Worm (Caenorhabditis elegans) whole organism, early embryonic: ENCODE data around the gene atf-7.

ENCODE experiments used
- B0310.2 ChIP-seq: sonication (generic microtip); optimal IDR thresholded peaks from 2 replicates; lab custom pipeline; 2016; ENCODE audit warnings: mild to moderate bottlenecking, missing genetic modification characterization, missing compliant biosample characterization
- aly-1 ChIP-seq: sonication (generic microtip); optimal IDR thresholded peaks from 2 replicates; lab custom pipeline; 2016; ENCODE audit warnings: missing genetic modification characterization, missing compliant biosample characterization
- ama-1 ChIP-seq: fragments of 150-350 bp; optimal IDR thresholded peaks from 2 replicates; lab custom pipeline; 2014
- flt-1 ChIP-seq: fragments of 200-800 bp; sonication (Bioruptor generic); IDR thresholded peaks from 2 replicates; pipeline ENCODE4 v1.3.6; 2022; ENCODE audit warnings: missing genetic modification characterization, missing compliant biosample characterization
- pes-1 ChIP-seq: fragments of 200-800 bp; sonication (Bioruptor generic); IDR thresholded peaks from 2 replicates; pipeline ENCODE4 v1.3.6; 2022; ENCODE audit warnings: missing genetic modification reagents, missing genetic modification characterization, missing compliant biosample characterization
- tbx-11 ChIP-seq: fragments of 200-800 bp; sonication (Bioruptor generic); IDR thresholded peaks from 2 replicates; pipeline ENCODE4 v1.3.6; 2022; ENCODE audit warnings: missing genetic modification characterization, missing compliant biosample characterization

DNA sequence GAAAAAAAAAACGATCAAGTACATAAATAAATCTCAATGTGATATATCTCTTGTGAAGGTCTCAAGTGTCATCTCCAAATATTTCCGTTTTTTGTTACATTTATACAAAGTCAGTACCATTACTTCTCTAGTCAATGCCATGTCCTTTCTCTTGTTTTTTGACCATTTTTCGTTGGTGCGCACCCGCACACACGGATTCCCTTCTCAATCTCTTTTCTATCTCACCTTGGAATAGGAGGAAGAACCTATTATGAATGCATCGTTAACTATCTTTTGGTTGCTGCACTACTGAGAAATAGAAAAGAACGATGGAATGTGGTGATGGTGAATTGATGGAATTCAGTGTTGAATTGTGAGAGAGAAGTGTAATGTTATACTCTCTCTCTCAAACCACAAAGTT lies 18.9 kb upstream of the atf-7 start:
- no peak for TF ChIP-seq ama-1 (lab: Kevin White, UChicago)
- no peak for TF ChIP-seq flt-1 (GFP tag; lab: Robert Waterston, UW)
- TF ChIP-seq tbx-11 (GFP tag; lab: Robert Waterston, UW): no peak
- no peak for TF ChIP-seq aly-1
- TF ChIP-seq B0310.2: no peak
- TF ChIP-seq pes-1 (GFP tag; lab: Robert Waterston, UW): no peak
